Fruit fly (Drosophila melanogaster): Measurements from ENCODE around the gene CG31106.

The CG31106 gene

dm6 chr3R:25174244-25174643, 41.9 kb upstream of the CG31106 start (continued):
- TF ChIP-seq CG17829 (tag; optimal IDR thresholded peaks at IDR 0.05) (peak; percentile 57), CG1603 (tag; optimal IDR thresholded peaks at IDR 0.05) (peak; percentile 58), Tbp (GFP tag; optimal IDR thresholded peaks at IDR 0.05) (no peak), CG13123 (GFP tag; optimal IDR thresholded peaks at IDR 0.05) (no peak), wek (GFP tag; optimal IDR thresholded peaks at IDR 0.05) (no peak), CG3281 (GFP tag; optimal IDR thresholded peaks at IDR 0.05) (no peak), zfh1 (GFP tag; IDR thresholded peaks at IDR 0.05) (peak; percentile 21; the same call in 1 of the 3 replicates), cas (GFP tag; IDR thresholded peaks at IDR 0.05) (no peak), row (GFP tag; IDR thresholded peaks at IDR 0.05) (peak; percentile 53), CG11504 (tag; optimal IDR thresholded peaks at IDR 0.05) (peak; percentile 53), ssp (GFP tag; IDR thresholded peaks at IDR 0.05) (no peak), CG31441 (GFP tag; IDR thresholded peaks at IDR 0.05) (peak; percentile 49), D19B (GFP tag; optimal IDR thresholded peaks at IDR 0.05) (peak; percentile 83), CG30403 (GFP tag; optimal IDR thresholded peaks at IDR 0.05) (peak; percentile 14), Hr39 (optimal IDR thresholded peaks at IDR 0.05) (no peak), slou (GFP tag; optimal IDR thresholded peaks at IDR 0.05) (no peak), CG30431 (GFP tag; optimal IDR thresholded peaks at IDR 0.05) (peak; percentile 15), CG14710 (tag; optimal IDR thresholded peaks at IDR 0.05) (peak; percentile 55), CoRest (tag; optimal IDR thresholded peaks at IDR 0.05) (peak; percentile 24), lilli (GFP tag; optimal IDR thresholded peaks at IDR 0.05) (no peak), CG10274 (GFP tag; optimal IDR thresholded peaks at IDR 0.05) (no peak), CG4424 (GFP tag; optimal IDR thresholded peaks at IDR 0.05) (peak; percentile 48), schlank (tag; optimal IDR thresholded peaks at IDR 0.05) (no peak), CG13424 (tag; optimal IDR thresholded peaks at IDR 0.05) (no peak), tin (GFP tag; optimal IDR thresholded peaks at IDR 0.05) (peak; percentile 21), prd (optimal IDR thresholded peaks at IDR 0.05) (no peak), prd (GFP tag; IDR thresholded peaks at IDR 0.05) (peak; percentile 57), CG7556 (GFP tag; optimal IDR thresholded peaks at IDR 0.05) (peak; percentile 25), ro (GFP tag; IDR thresholded peaks at IDR 0.05) (no peak), CG7372 (GFP tag; IDR thresholded peaks at IDR 0.05) (no peak), fd64A (GFP tag; optimal IDR thresholded peaks at IDR 0.05) (no peak), CG1647 (GFP tag; optimal IDR thresholded peaks at IDR 0.05) (no peak), CG3726 (GFP tag; IDR thresholded peaks at IDR 0.05) (no peak), chif (GFP tag; optimal IDR thresholded peaks at IDR 0.05) (peak in 1 of 2 experiments; percentile 42), Meics (GFP tag; optimal IDR thresholded peaks at IDR 0.05) (no peak), stc (GFP tag; IDR thresholded peaks at IDR 0.05) (no peak), Blimp-1 (GFP tag; optimal IDR thresholded peaks at IDR 0.05) (peak; percentile 39), HHEX (GFP tag; optimal IDR thresholded peaks at IDR 0.05) (no peak), Six4 (GFP tag; optimal IDR thresholded peaks at IDR 0.05) (peak; percentile 53), CG9727 (GFP tag; optimal IDR thresholded peaks at IDR 0.05) (peak; percentile 67), vvl (GFP tag; IDR thresholded peaks at IDR 0.05) (0 out of 2 replicates have a peak, but pooled peaks have one; percentile 24), grau (tag; optimal IDR thresholded peaks at IDR 0.05) (peak; percentile 36), B-H2 (GFP tag; optimal IDR thresholded peaks at IDR 0.05) (no peak), CG5245 (GFP tag; optimal IDR thresholded peaks at IDR 0.05) (peak; percentile 15), bcd (GFP tag; optimal IDR thresholded peaks at IDR 0.05) (peak; percentile 20), kni (GFP tag; optimal IDR thresholded peaks at IDR 0.05) (no peak), sqz (GFP tag; optimal IDR thresholded peaks at IDR 0.05) (peak; percentile 27), CG8944 (GFP tag; optimal IDR thresholded peaks at IDR 0.05) (no peak), fd102C (GFP tag; optimal IDR thresholded peaks at IDR 0.05) (no peak), ase (GFP tag; IDR thresholded peaks at IDR 0.05) (no peak), abd-A (tag; optimal IDR thresholded peaks at IDR 0.05) (no peak), crc (GFP tag; optimal IDR thresholded peaks at IDR 0.05) (no peak)

Data from whole organism, embryonic.